Fruit fly (Drosophila melanogaster): ENCODE measurements around the gene CRMP.

Gene CRMP

DNA sequence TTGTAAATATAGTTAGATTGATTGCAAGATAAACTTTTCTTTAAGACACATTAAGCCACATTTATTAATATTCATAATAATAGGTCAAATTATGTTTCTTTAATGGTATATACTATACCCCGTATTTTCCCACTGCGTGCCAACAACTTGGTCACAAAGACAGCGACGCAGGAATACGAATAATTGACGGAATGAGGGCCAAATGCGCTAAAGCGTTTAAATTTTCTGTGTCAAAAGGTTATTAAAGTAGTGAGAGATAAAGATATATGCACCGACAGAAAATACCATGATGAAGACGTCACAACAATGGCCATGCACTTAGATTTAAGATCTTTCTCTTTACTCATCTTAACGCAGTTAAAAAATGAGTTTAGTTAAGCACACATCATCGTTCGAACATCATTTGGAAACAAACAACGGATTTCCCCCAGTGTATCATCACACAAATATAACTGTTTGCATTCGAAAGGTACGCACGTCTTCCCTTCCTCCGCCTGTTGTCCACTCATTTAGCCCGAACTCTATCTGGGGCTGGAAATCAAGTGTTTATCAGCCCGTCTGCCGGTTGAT is 49.6 kb downstream of the CRMP start (continued):
- TF ChIP-seq zf30C (GFP tag; optimal IDR thresholded peaks at IDR 0.05) (peak; percentile 34), yki (optimal IDR thresholded peaks at IDR 0.05) (no peak), Hmx (GFP tag; optimal IDR thresholded peaks at IDR 0.05) (peak; percentile 9), CG8281 (tag; optimal IDR thresholded peaks at IDR 0.05) (peak; percentile 61), Dip2 (GFP tag; IDR thresholded peaks at IDR 0.05) (no peak), stwl (tag; optimal IDR thresholded peaks at IDR 0.05) (no peak), CG13624 (GFP tag; optimal IDR thresholded peaks at IDR 0.05) (peak; percentile 55), CG11093 (GFP tag; IDR thresholded peaks at IDR 0.05) (no peak), crol (GFP tag; IDR thresholded peaks at IDR 0.05) (peak; percentile 82), CG4360 (GFP tag; IDR thresholded peaks at IDR 0.05) (0 out of 2 replicates have a peak, but pooled peaks have one; percentile 24), CoRest (tag; optimal IDR thresholded peaks at IDR 0.05) (peak; percentile 74), psq (GFP tag; optimal IDR thresholded peaks at IDR 0.05) (no peak), Awh (GFP tag; IDR thresholded peaks at IDR 0.05) (peak; percentile 64; the same call in 1 of the 2 replicates), BEAF-32 (GFP tag; optimal IDR thresholded peaks at IDR 0.05) (no peak), gce (GFP tag; IDR thresholded peaks at IDR 0.05) (peak; percentile 74), pho (GFP tag; optimal IDR thresholded peaks at IDR 0.05) (peak; percentile 38), Dp (GFP tag; optimal IDR thresholded peaks at IDR 0.05) (no peak), Hey (tag; optimal IDR thresholded peaks at IDR 0.05) (no peak), CG3065 (GFP tag; optimal IDR thresholded peaks at IDR 0.05) (no peak), unpg (GFP tag; optimal IDR thresholded peaks at IDR 0.05) (peak; percentile 35), CG10565 (GFP tag; optimal IDR thresholded peaks at IDR 0.05) (no peak), Nf-YB (GFP tag; optimal IDR thresholded peaks at IDR 0.05) (peak; percentile 32), exex (tag; optimal IDR thresholded peaks at IDR 0.05) (peak; percentile 18), knrl (GFP tag; IDR thresholded peaks at IDR 0.05; ENCODE audit: partially characterized antibody) (no peak), Jarid2 (GFP tag; optimal IDR thresholded peaks at IDR 0.05) (no peak), abd-A (tag; optimal IDR thresholded peaks at IDR 0.05) (no peak), CG12299 (tag; optimal IDR thresholded peaks at IDR 0.05) (peak; percentile 22), ham (GFP tag; IDR thresholded peaks at IDR 0.05) (no peak), CG17612 (GFP tag; IDR thresholded peaks at IDR 0.05) (no peak), Dref (GFP tag; IDR thresholded peaks at IDR 0.05) (no peak), ase (GFP tag; IDR thresholded peaks at IDR 0.05) (peak; percentile 55; the same call in 1 of the 3 replicates), CG6272 (GFP tag; IDR thresholded peaks at IDR 0.05) (peak; percentile 45), CG6175 (GFP tag; IDR thresholded peaks at IDR 0.05) (no peak), fd3F (GFP tag; optimal IDR thresholded peaks at IDR 0.05) (peak; percentile 14), CG3407 (GFP tag; optimal IDR thresholded peaks at IDR 0.05) (peak; percentile 38), wek (GFP tag; optimal IDR thresholded peaks at IDR 0.05) (peak; percentile 29), Poxn (GFP tag; IDR thresholded peaks at IDR 0.05) (no peak), CG31441 (GFP tag; IDR thresholded peaks at IDR 0.05) (peak; percentile 79), en (GFP tag; optimal IDR thresholded peaks at IDR 0.05) (peak; percentile 49), Doc3 (GFP tag; IDR thresholded peaks at IDR 0.05; ENCODE audit: partially characterized antibody) (no peak), Sry-δ (GFP tag; optimal IDR thresholded peaks at IDR 0.05) (no peak), CG6765 (GFP tag; optimal IDR thresholded peaks at IDR 0.05) (no peak), mam (GFP tag; optimal IDR thresholded peaks at IDR 0.05) (peak; percentile 60), sc (optimal IDR thresholded peaks at IDR 0.05) (no peak), sc (GFP tag; optimal IDR thresholded peaks at IDR 0.05) (peak; percentile 39), CG9609 (GFP tag; optimal IDR thresholded peaks at IDR 0.05) (peak; percentile 57), CG2875 (GFP tag; optimal IDR thresholded peaks at IDR 0.05) (peak; percentile 54), bab2 (GFP tag; optimal IDR thresholded peaks at IDR 0.05) (peak; percentile 69), p53 (GFP tag; optimal IDR thresholded peaks at IDR 0.05) (no peak), CG1792 (GFP tag; optimal IDR thresholded peaks at IDR 0.05) (peak; percentile 40), zfh1 (GFP tag; IDR thresholded peaks at IDR 0.05) (peak; percentile 74)
